Worm (Caenorhabditis elegans) whole organism, young adult: ENCODE measurements around the gene ZK177.11.
A peak's percentile ranks its signal among the peaks of the same experiment; 100 is the strongest.

Source experiments
- ama-1 ChIP-seq, 3 experiments: fragments of 150-350 bp in 1 of 3; sonication (generic microtip) in 2 of 3; optimal IDR thresholded peaks; 2 replicates each; lab custom pipeline; 2014 to 2018; ENCODE audit warnings: missing biosample characterization in 2 of 3, missing genetic modification characterization in 2 of 3, missing genetic modification reagents in 2 of 3
- atf-7 ChIP-seq: sonication (generic microtip); optimal IDR thresholded peaks from 2 replicates; lab custom pipeline; 2017; ENCODE audit warnings: mild to moderate bottlenecking, missing genetic modification characterization, missing compliant biosample characterization
- athp-1 ChIP-seq: sonication (generic microtip); optimal IDR thresholded peaks from 2 replicates; lab custom pipeline; 2017; ENCODE audit warnings: mild to moderate bottlenecking, missing genetic modification characterization, missing compliant biosample characterization
- attf-5 ChIP-seq: fragments of 200-800 bp; sonication (Bioruptor generic); optimal IDR thresholded peaks from 2 replicates; lab custom pipeline; 2018; ENCODE audit warnings: mild to moderate bottlenecking, missing genetic modification characterization, missing compliant biosample characterization
- cebp-1 ChIP-seq, 2 experiments: fragments of 200-800 bp in 1 of 2; sonication (Bioruptor generic) in 1 of 2; sonication (generic microtip) in 1 of 2; IDR thresholded peaks in 1 of 2; optimal IDR thresholded peaks in 1 of 2; 2 replicates each; pipeline versions ENCODE4 v1.3.6 to Lab custom; 2017 to 2022; ENCODE audit warnings: missing compliant biosample characterization in 2 of 2, missing genetic modification characterization in 2 of 2, mild to moderate bottlenecking in 1 of 2, missing genetic modification reagents in 1 of 2, moderate library complexity in 1 of 2
- ceh-27 ChIP-seq: fragments of 200-800 bp; sonication (Bioruptor generic); optimal IDR thresholded peaks from 2 replicates; lab custom pipeline; 2018; ENCODE audit warnings: mild to moderate bottlenecking, missing genetic modification characterization, moderate library complexity, missing compliant biosample characterization
- chd-7 ChIP-seq: sonication (generic microtip); optimal IDR thresholded peaks from 2 replicates; lab custom pipeline; 2016; ENCODE audit warnings: mild to moderate bottlenecking, missing genetic modification characterization, moderate library complexity, missing compliant biosample characterization
- die-1 ChIP-seq: sonication (generic microtip); optimal IDR thresholded peaks from 2 replicates; lab custom pipeline; 2016; ENCODE audit warnings: missing genotype, mild to moderate bottlenecking, missing genetic modification characterization, missing compliant biosample characterization
- gei-17 ChIP-seq: fragments of 200-800 bp; sonication (Bioruptor generic); optimal IDR thresholded peaks from 2 replicates; lab custom pipeline; 2018; ENCODE audit warnings: mild to moderate bottlenecking, missing genetic modification characterization, missing compliant biosample characterization
- hlh-12 ChIP-seq: sonication (generic microtip); optimal IDR thresholded peaks from 2 replicates; lab custom pipeline; 2016; ENCODE audit warnings: missing genetic modification characterization, missing compliant biosample characterization
- hmg-1.2 ChIP-seq: fragments of 200-800 bp; sonication (Bioruptor generic); IDR thresholded peaks from 2 replicates; pipeline ENCODE4 v1.3.6; 2022; ENCODE audit warnings: missing genetic modification reagents, missing genetic modification characterization, missing compliant biosample characterization
- lin-40 ChIP-seq: sonication (generic microtip); optimal IDR thresholded peaks from 2 replicates; lab custom pipeline; 2016; ENCODE audit warnings: missing genetic modification characterization, mild to moderate bottlenecking, missing compliant biosample characterization, missing genotype, missing genetic modification reagents
- madf-8 ChIP-seq: fragments of 200-800 bp; sonication (Bioruptor generic); conservative IDR thresholded peaks from 2 replicates; pipeline ENCODE4 v1.3.6; 2022; ENCODE audit warnings: missing genetic modification reagents, missing genetic modification characterization, missing compliant biosample characterization
- nhr-80 ChIP-seq: sonication (generic microtip); optimal IDR thresholded peaks from 2 replicates; lab custom pipeline; 2016; ENCODE audit warnings: missing genetic modification characterization, missing compliant biosample characterization
- sea-2 ChIP-seq: fragments of 200-800 bp; sonication (Bioruptor generic); IDR thresholded peaks from 2 replicates; pipeline ENCODE4 v1.3.6; 2022; ENCODE audit warnings: missing genetic modification characterization, missing compliant biosample characterization
- snpc-1.1 ChIP-seq: sonication (generic microtip); optimal IDR thresholded peaks from 2 replicates; lab custom pipeline; 2017; ENCODE audit warnings: missing genetic modification characterization, mild to moderate bottlenecking, missing compliant biosample characterization, antibody characterized with exemption, moderate library complexity, missing genotype, missing genetic modification reagents; ENCODE audit not compliant: insufficient read depth
- snpc-4 ChIP-seq, 5 experiments: fragments of 150-350 bp in 1 of 5; sonication (generic microtip) in 4 of 5; optimal IDR thresholded peaks; 2 replicates each; lab custom pipeline; 2014 to 2018; ENCODE audit warnings: missing genetic modification characterization in 5 of 5, missing biosample characterization in 3 of 5, antibody characterized with exemption in 2 of 5, mild to moderate bottlenecking in 2 of 5, missing compliant biosample characterization in 2 of 5, missing genotype in 2 of 5, moderate library complexity in 2 of 5, missing genetic modification reagents in 1 of 5
- unc-130 ChIP-seq: sonication (generic microtip); optimal IDR thresholded peaks from 2 replicates; lab custom pipeline; 2016; ENCODE audit warnings: missing genetic modification reagents, missing genetic modification characterization, missing compliant biosample characterization
- ztf-26 ChIP-seq: sonication (generic microtip); optimal IDR thresholded peaks from 2 replicates; lab custom pipeline; 2017; ENCODE audit warnings: missing genetic modification characterization, missing compliant biosample characterization

Gene ZK177.11

ce11 chrII:5572082-5572746 is 49.5 kb downstream of the ZK177.11 start:
- no peak for TF ChIP-seq ceh-27 (GFP tag; lab: Kevin White, UChicago)
- no peak for TF ChIP-seq hlh-12 (tag; lab: Kevin White, UChicago)
- no peak for TF ChIP-seq madf-8 (GFP tag; lab: Robert Waterston, UW)
- no peak for TF ChIP-seq athp-1 (tag; lab: Kevin White, UChicago)
- TF ChIP-seq snpc-4 (GFP tag; optimal IDR thresholded peaks at IDR 0.05; lab: Kevin White, UChicago): no peak
- peak in 1 of 4 experiments; percentile 51 for TF ChIP-seq snpc-4 (tag; optimal IDR thresholded peaks at IDR 0.05; lab: Kevin White, UChicago)
- no peak for TF ChIP-seq die-1 (tag; lab: Kevin White, UChicago)
- peak; percentile 7 for TF ChIP-seq atf-7 (tag; lab: Kevin White, UChicago)
- no peak for TF ChIP-seq cebp-1 (GFP tag; IDR thresholded peaks at IDR 0.05; lab: Robert Waterston, UW)
- TF ChIP-seq cebp-1 (tag; optimal IDR thresholded peaks at IDR 0.05; lab: Kevin White, UChicago): peak; percentile 28
- TF ChIP-seq chd-7 (tag; lab: Kevin White, UChicago): peak; percentile 35
- TF ChIP-seq sea-2 (GFP tag; lab: Robert Waterston, UW): no peak
- TF ChIP-seq ztf-26 (tag; lab: Kevin White, UChicago): peak; percentile 5
- 0 out of 2 replicates have a peak, but pooled peaks have one; percentile 32 for TF ChIP-seq hmg-1.2 (GFP tag; lab: Robert Waterston, UW)
- TF ChIP-seq snpc-1.1 (tag; lab: Kevin White, UChicago): no peak
- peak; percentile 9 for TF ChIP-seq ama-1 (optimal IDR thresholded peaks at IDR 0.05; lab: Kevin White, UChicago)
- TF ChIP-seq ama-1 (GFP tag; optimal IDR thresholded peaks at IDR 0.05; lab: Kevin White, UChicago): no peak
- no peak for TF ChIP-seq gei-17 (GFP tag; lab: Kevin White, UChicago)
- TF ChIP-seq nhr-80 (tag; lab: Kevin White, UChicago): peak; percentile 38
- TF ChIP-seq lin-40: peak; percentile 18
- peak; percentile 5 for TF ChIP-seq attf-5 (GFP tag; lab: Kevin White, UChicago)
- TF ChIP-seq unc-130: no peak
